Fruit fly (Drosophila melanogaster): Measurements from ENCODE around the gene Pgant2.
A peak's percentile ranks its signal among the peaks of the same experiment; 100 is the strongest.

Pgant2 gene

DNA sequence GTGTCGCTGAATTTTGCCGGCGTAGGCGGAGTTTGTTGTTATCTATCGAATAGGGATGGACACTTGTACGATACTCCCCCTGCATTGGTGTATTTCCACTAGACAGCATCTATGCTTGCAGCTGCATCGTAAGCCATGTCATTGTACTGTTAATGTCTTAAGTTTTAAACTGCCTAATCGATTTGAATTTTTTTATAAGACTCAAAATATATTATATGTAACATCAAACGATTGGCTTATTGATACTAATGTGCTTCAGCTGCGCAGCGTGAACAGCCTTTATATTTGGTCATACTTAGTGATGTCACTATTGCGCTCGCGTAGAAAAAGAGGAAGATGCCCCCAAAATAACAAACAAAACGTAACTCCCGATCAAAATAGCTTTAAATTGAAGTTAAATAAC, 49.8 kb downstream of the Pgant2 start, which contains the start of the genes CG9662 and Ptpa (continued):
- TF ChIP-seq CG31627 (GFP tag; optimal IDR thresholded peaks at IDR 0.05) (peak; percentile 88), acj6 (GFP tag; optimal IDR thresholded peaks at IDR 0.05) (peak; percentile 73), Eip75B (GFP tag; optimal IDR thresholded peaks at IDR 0.05) (peak; percentile 65), CG34406 (GFP tag; optimal IDR thresholded peaks at IDR 0.05) (peak; percentile 52), CG8632 (GFP tag; optimal IDR thresholded peaks at IDR 0.05) (peak; percentile 19), CG7368 (GFP tag; optimal IDR thresholded peaks at IDR 0.05) (no peak), CG8319 (GFP tag; optimal IDR thresholded peaks at IDR 0.05) (peak; percentile 34), CG4318 (GFP tag; optimal IDR thresholded peaks at IDR 0.05) (peak; percentile 72), net (GFP tag; optimal IDR thresholded peaks at IDR 0.05) (peak; percentile 37), fd59A (GFP tag; optimal IDR thresholded peaks at IDR 0.05) (peak; percentile 25), CG8119 (GFP tag; IDR thresholded peaks at IDR 0.05) (peak; percentile 42; the same call in 1 of the 3 replicates)

DNA sequence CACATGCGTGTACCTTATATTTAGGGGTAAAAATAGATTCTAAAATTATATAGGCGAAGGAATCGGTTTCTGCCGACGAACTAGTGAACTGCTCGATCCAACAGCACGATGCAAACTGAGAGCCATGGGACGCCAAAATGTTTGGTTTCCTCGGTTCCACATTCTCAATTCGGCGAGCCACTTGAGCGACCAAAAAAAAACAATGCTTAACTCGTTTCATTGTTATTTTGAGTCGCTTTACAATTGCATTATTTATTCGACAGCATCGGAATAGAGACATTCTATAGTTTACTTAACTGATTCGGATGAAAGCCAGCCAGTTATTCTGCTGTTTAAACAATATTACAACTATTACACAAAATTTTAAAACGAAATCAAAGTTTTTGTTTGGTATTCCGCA, 50.9 kb downstream of the Pgant2 start, which contains the start of gene CG15412:
Gene CG15412 (minus strand): TSS at position 101 of the 400 bp plus-strand sequence.
- TF ChIP-seq Sox15 (GFP tag; optimal IDR thresholded peaks at IDR 0.05): no peak
- no peak for TF ChIP-seq CG6276 (GFP tag; optimal IDR thresholded peaks at IDR 0.05)
- no peak for TF ChIP-seq pdm3 (GFP tag; optimal IDR thresholded peaks at IDR 0.05)
- no peak for TF ChIP-seq Sox14 (GFP tag; optimal IDR thresholded peaks at IDR 0.05)
- TF ChIP-seq fkh (GFP tag; optimal IDR thresholded peaks at IDR 0.05): no peak
- no peak for TF ChIP-seq CG10669 (GFP tag; optimal IDR thresholded peaks at IDR 0.05)
- no peak for TF ChIP-seq fd85E (GFP tag; optimal IDR thresholded peaks at IDR 0.05)
- TF ChIP-seq acj6 (GFP tag; optimal IDR thresholded peaks at IDR 0.05): no peak
- no peak for TF ChIP-seq Lpt (GFP tag; optimal IDR thresholded peaks at IDR 0.05)
- TF ChIP-seq dac (GFP tag; optimal IDR thresholded peaks at IDR 0.05): no peak

DNA sequence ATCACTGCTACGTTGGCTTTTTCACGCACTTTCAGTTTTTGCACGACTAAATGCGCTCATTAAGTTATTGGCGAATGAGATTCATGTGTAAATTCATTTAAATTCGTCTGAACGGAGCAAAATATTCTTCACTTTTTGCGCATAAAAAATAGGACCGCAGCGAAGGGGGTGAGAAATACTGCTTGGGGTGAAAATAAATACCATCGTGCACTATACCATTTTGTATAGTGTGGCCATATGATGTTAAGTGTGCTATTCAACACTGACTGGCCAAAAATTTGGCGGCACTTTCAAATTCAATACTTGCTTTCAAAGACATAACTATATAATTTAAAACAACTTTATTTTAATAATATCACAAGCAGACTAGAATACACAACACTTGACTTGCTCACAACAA, 53.3 kb downstream of the Pgant2 start, which contains the start of gene GramD1B:
Gene GramD1B (minus strand): TSS at position 131 of the 400 bp plus-strand sequence.
- TF ChIP-seq Sox14 (GFP tag; optimal IDR thresholded peaks at IDR 0.05): peak; percentile 40
- no peak for TF ChIP-seq CG6276 (GFP tag; optimal IDR thresholded peaks at IDR 0.05)
- no peak for TF ChIP-seq Hr4 (GFP tag; optimal IDR thresholded peaks at IDR 0.05)
- no peak for TF ChIP-seq CG34406 (GFP tag; optimal IDR thresholded peaks at IDR 0.05)
- TF ChIP-seq CG10669 (GFP tag; optimal IDR thresholded peaks at IDR 0.05): no peak
- TF ChIP-seq esn (GFP tag; optimal IDR thresholded peaks at IDR 0.05): peak; percentile 26
- TF ChIP-seq Ets96B (tag; optimal IDR thresholded peaks at IDR 0.05): no peak
- TF ChIP-seq CG3919 (GFP tag; optimal IDR thresholded peaks at IDR 0.05): no peak
- no peak for TF ChIP-seq dac (GFP tag; optimal IDR thresholded peaks at IDR 0.05)
- no peak for TF ChIP-seq CG1621 (tag; optimal IDR thresholded peaks at IDR 0.05)
- peak; percentile 10 for TF ChIP-seq cyc (GFP tag; optimal IDR thresholded peaks at IDR 0.05)
- no peak for TF ChIP-seq CG6808 (GFP tag; optimal IDR thresholded peaks at IDR 0.05)
- peak; percentile 14; the same call in 1 of the 2 replicates for TF ChIP-seq CG15336 (GFP tag; IDR thresholded peaks at IDR 0.05)
- peak; percentile 11 for TF ChIP-seq Eip93F (GFP tag; optimal IDR thresholded peaks at IDR 0.05)
- TF ChIP-seq Eip78C (GFP tag): peak; percentile 63
- TF ChIP-seq achi (GFP tag; optimal IDR thresholded peaks at IDR 0.05): no peak
- no peak for TF ChIP-seq OdsH (GFP tag; optimal IDR thresholded peaks at IDR 0.05)
- TF ChIP-seq CG11762 (GFP tag; optimal IDR thresholded peaks at IDR 0.05; ENCODE audit: insufficient read depth): no peak
- peak; percentile 9 for TF ChIP-seq lz (GFP tag; optimal IDR thresholded peaks at IDR 0.05)
- no peak for TF ChIP-seq CG16779 (tag; optimal IDR thresholded peaks at IDR 0.05)
- peak; percentile 37 for TF ChIP-seq svp (GFP tag)
- TF ChIP-seq CG32006 (GFP tag; optimal IDR thresholded peaks at IDR 0.05): no peak
- TF ChIP-seq pdm3 (GFP tag; optimal IDR thresholded peaks at IDR 0.05): peak; percentile 13
- TF ChIP-seq Hr38 (GFP tag; optimal IDR thresholded peaks at IDR 0.05): no peak
- TF ChIP-seq CG6854 (GFP tag; optimal IDR thresholded peaks at IDR 0.05): peak; percentile 27
- TF ChIP-seq Eip75B (GFP tag; optimal IDR thresholded peaks at IDR 0.05): no peak
- TF ChIP-seq CG4318 (GFP tag; optimal IDR thresholded peaks at IDR 0.05): no peak
- no peak for TF ChIP-seq acj6 (GFP tag; optimal IDR thresholded peaks at IDR 0.05)
- peak; percentile 6 for TF ChIP-seq fkh (GFP tag; optimal IDR thresholded peaks at IDR 0.05)
